Worm (Caenorhabditis elegans): ENCODE measurements around the gene R06B9.5.

Gene R06B9.5

DNA sequence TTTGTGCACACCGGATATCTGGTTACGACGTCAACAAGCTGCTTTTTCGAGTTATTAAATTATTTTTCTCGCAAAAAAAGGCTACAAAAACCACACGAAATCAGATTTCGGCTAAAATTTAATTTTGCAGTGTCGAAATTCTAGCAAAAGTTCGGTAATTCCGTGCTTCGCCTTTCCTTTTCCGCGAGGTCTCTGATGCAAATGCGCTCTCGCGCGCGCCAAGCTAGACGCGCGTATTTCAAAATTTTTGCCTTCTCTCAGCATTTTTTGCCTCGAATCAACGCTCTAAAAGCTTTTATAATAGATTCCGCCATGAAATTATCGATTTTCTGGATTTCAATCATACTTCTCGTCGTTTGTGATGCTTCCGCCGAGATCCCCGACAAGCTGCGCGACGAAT lies 13.4 kb upstream of the R06B9.5 start, which contains the start of gene Y54G9A.5:
TSS of gene Y54G9A.5 (plus strand) at position 245 of the 400 bp plus-strand sequence.
- peak; percentile 43 to 93 for TF ChIP-seq efl-1 (optimal IDR thresholded peaks at IDR 0.05)
- peak; percentile 55 to 95 for TF ChIP-seq efl-1 (GFP tag; optimal IDR thresholded peaks at IDR 0.05 in 1 of 2)
- peak in 2 of 3 experiments; percentile 4 to 61 for TF ChIP-seq dpl-1 (GFP tag; optimal IDR thresholded peaks at IDR 0.05)
- TF ChIP-seq ztf-11 (tag; optimal IDR thresholded peaks at IDR 0.05) = no peak
- no peak for TF ChIP-seq xbp-1 (tag; optimal IDR thresholded peaks at IDR 0.05)
- peak in 1 of 2 experiments; percentile 70 for TF ChIP-seq lin-35 (GFP tag; optimal IDR thresholded peaks at IDR 0.05)
- no peak for TF ChIP-seq elt-3 (tag; optimal IDR thresholded peaks at IDR 0.05)
- 0 out of 2 replicates have a peak, but pooled peaks have one; percentile 26 for TF ChIP-seq ets-5 (GFP tag; IDR thresholded peaks at IDR 0.05)
- no peak for TF ChIP-seq nhr-11 (tag; optimal IDR thresholded peaks at IDR 0.05)
- TF ChIP-seq nhr-90 (tag; optimal IDR thresholded peaks at IDR 0.05; ENCODE audit: poor library complexity) = no peak
- no peak for TF ChIP-seq hlh-17 (GFP tag; optimal IDR thresholded peaks at IDR 0.05; ENCODE audit: borderline replicate concordance)
- no peak for TF ChIP-seq zag-1 (tag; optimal IDR thresholded peaks at IDR 0.05)

DNA sequence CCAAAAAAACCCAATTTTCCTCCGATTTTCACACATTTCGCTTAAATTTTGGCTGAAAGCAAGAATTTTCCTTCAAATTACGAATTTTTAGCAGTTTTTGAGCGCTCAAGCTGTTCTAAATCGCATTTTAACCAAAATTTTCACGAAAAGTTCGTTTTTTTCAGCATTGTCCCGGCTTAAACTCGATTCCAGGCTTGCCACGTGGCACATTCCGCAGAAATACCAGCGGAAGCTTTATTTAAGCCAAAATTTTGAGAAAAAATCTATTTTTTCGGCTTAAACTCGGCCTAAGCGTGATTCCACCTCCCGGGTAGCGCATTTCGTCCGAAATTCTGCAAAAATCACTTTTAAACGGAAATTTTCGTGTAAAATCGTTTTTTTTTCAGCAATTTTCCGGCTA lies 12.4 kb upstream of the R06B9.5 start:
- TF ChIP-seq sptf-1 (tag; optimal IDR thresholded peaks at IDR 0.05) (no peak), nhr-85 (tag) (peak; percentile 1)

DNA sequence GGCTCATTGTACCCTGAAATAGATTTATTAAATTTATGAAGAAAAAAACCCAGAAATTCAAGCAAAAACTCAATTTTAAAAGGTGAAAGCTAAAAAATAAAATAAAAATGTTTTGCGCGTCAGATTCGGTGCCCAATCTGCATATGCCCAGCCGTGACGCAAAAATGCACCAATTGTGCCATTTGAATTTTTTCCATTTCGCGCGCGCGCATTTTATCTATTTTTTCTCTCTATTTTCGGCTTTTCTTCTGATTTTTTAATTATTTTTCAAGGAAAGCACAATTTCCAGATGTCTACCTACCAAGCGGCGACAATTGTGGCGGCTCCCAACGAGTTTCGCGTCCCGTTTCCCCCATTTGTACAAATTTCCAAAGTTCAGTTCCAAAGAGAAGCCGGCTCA lies 10.3 kb upstream of the R06B9.5 start, which contains the start of the genes Y54G9A.7 and bub-3:
TSS of gene Y54G9A.7 (minus strand) at position 7 of the 400 bp plus-strand sequence.
TSS of gene bub-3 (plus strand) at position 270 of the 400 bp plus-strand sequence.
- peak; percentile 84 for TF ChIP-seq F16B12.6 (tag; optimal IDR thresholded peaks at IDR 0.05)
- peak; percentile 4 for TF ChIP-seq nhr-77 (tag; optimal IDR thresholded peaks at IDR 0.05)
- no peak for TF ChIP-seq nhr-237 (tag; optimal IDR thresholded peaks at IDR 0.05)
- no peak for TF ChIP-seq vab-15 (tag; optimal IDR thresholded peaks at IDR 0.05)
- TF ChIP-seq elt-2 (tag; optimal IDR thresholded peaks at IDR 0.05) = no peak
- TF ChIP-seq dpl-1 (GFP tag; optimal IDR thresholded peaks at IDR 0.05) = peak; percentile 48 to 70 (median 60)
- TF ChIP-seq lin-39 (tag; optimal IDR thresholded peaks at IDR 0.05) = no peak
- peak; percentile 25 for TF ChIP-seq unc-130 (tag; optimal IDR thresholded peaks at IDR 0.05)
- TF ChIP-seq lin-35 (GFP tag; optimal IDR thresholded peaks at IDR 0.05) = peak; percentile 61 to 75
- peak; percentile 58 for TF ChIP-seq nhr-85 (tag)
- TF ChIP-seq lsy-2 (tag; optimal IDR thresholded peaks at IDR 0.05) = peak; percentile 36 to 43
- TF ChIP-seq xbp-1 (tag; optimal IDR thresholded peaks at IDR 0.05) = peak; percentile 11
- peak; percentile 45 to 71 for TF ChIP-seq efl-1 (optimal IDR thresholded peaks at IDR 0.05)
- peak; percentile 74 to 96 for TF ChIP-seq efl-1 (GFP tag; optimal IDR thresholded peaks at IDR 0.05 in 1 of 2)
- no peak for TF ChIP-seq mep-1 (tag; optimal IDR thresholded peaks at IDR 0.05)
- TF ChIP-seq egl-13 (tag; optimal IDR thresholded peaks at IDR 0.05) = no peak
- no peak for TF ChIP-seq pag-3 (tag; optimal IDR thresholded peaks at IDR 0.05; ENCODE audit: borderline replicate concordance, insufficient read depth)
- peak; percentile 40 for TF ChIP-seq snu-23 (GFP tag; optimal IDR thresholded peaks at IDR 0.05)
- no peak for TF ChIP-seq alr-1 (tag; optimal IDR thresholded peaks at IDR 0.05; ENCODE audit: borderline replicate concordance)

DNA sequence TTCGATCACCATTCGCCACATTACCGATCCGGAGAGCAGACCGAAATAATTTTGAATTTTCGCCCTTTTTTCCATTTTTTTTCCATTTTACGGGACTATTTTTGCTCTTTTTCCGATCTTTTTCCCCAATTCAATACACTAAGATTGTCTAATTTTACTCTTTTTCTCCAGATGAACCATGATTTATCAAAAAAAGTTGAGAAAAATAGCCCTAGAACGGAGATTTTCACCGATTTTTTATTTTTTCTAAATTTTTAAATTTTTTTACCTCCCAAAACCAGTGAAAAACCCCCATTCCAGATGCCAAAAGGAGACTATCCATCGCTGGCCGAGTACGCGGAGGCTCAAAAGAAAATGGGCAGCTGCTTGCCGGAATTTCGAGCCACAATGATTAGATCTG lies 6.7 kb upstream of the R06B9.5 start, which contains the start of gene Y54G9A.9:
TSS of gene Y54G9A.9 (plus strand) at position 301 of the 400 bp plus-strand sequence.
- TF ChIP-seq nhr-76 (tag; optimal IDR thresholded peaks at IDR 0.05) = no peak
- TF ChIP-seq irx-1 (tag; optimal IDR thresholded peaks at IDR 0.05) = no peak
- TF ChIP-seq fos-1 (tag; optimal IDR thresholded peaks at IDR 0.05) = no peak
- no peak for TF ChIP-seq dpl-1 (GFP tag; optimal IDR thresholded peaks at IDR 0.05)
- no peak for TF ChIP-seq lir-3 (tag; optimal IDR thresholded peaks at IDR 0.05; ENCODE audit: poor library complexity)
- no peak for TF ChIP-seq fkh-10 (GFP tag; optimal IDR thresholded peaks at IDR 0.05)
- TF ChIP-seq unc-62 (GFP tag; optimal IDR thresholded peaks at IDR 0.05) = no peak
- no peak for TF ChIP-seq unc-130 (tag; optimal IDR thresholded peaks at IDR 0.05)
- no peak for TF ChIP-seq mdl-1 (tag; optimal IDR thresholded peaks at IDR 0.05)
- TF ChIP-seq ztf-11 (tag; optimal IDR thresholded peaks at IDR 0.05) = no peak
- TF ChIP-seq ceh-63 (GFP tag; optimal IDR thresholded peaks at IDR 0.05) = no peak
- TF ChIP-seq efl-1 (optimal IDR thresholded peaks at IDR 0.05) = no peak
- no peak for TF ChIP-seq efl-1 (GFP tag; optimal IDR thresholded peaks at IDR 0.05 in 1 of 2)
- TF ChIP-seq lin-14 (GFP tag; optimal IDR thresholded peaks at IDR 0.05) = no peak
- no peak for TF ChIP-seq skn-1 (tag; optimal IDR thresholded peaks at IDR 0.05)

Measured in whole organism, L1 larva.